Worm (Caenorhabditis elegans) whole organism, L1 larva: Measurements from ENCODE around the gene C45B2.8.

Experiments used
- C34B4.2 ChIP-seq: sonication (generic microtip); optimal IDR thresholded peaks from 2 replicates; lab custom pipeline; 2017; ENCODE audit warnings: mild to moderate bottlenecking, missing genetic modification characterization, missing compliant biosample characterization
- F16B12.6 ChIP-seq: fragments of 150-350 bp; optimal IDR thresholded peaks from 2 replicates; lab custom pipeline; 2014; ENCODE audit warnings: missing biosample characterization, missing genetic modification characterization
- aha-1 ChIP-seq: fragments of 150-350 bp; optimal IDR thresholded peaks from 2 replicates; lab custom pipeline; 2014; ENCODE audit warnings: missing biosample characterization, missing genetic modification characterization
- aly-2 ChIP-seq: fragments of 150-350 bp; optimal IDR thresholded peaks from 2 replicates; lab custom pipeline; 2014; ENCODE audit warnings: missing biosample characterization, missing genetic modification characterization
- ama-1 ChIP-seq: fragments of 150-350 bp; optimal IDR thresholded peaks from 2 replicates; lab custom pipeline; 2014
- ceh-63 ChIP-seq: fragments of 200-800 bp; sonication (Bioruptor generic); optimal IDR thresholded peaks from 2 replicates; lab custom pipeline; 2018; ENCODE audit warnings: mild to moderate bottlenecking, missing genetic modification characterization, missing compliant biosample characterization
- ceh-8 ChIP-seq: fragments of 200-800 bp; sonication (Bioruptor generic); optimal IDR thresholded peaks from 2 replicates; lab custom pipeline; 2018; ENCODE audit warnings: mild to moderate bottlenecking, missing genetic modification characterization, moderate library complexity, missing compliant biosample characterization
- ceh-82 ChIP-seq, 3 experiments: fragments of 150-350 bp in 1 of 3; sonication (generic microtip) in 2 of 3; optimal IDR thresholded peaks; 2 replicates each; lab custom pipeline; 2014 to 2017; ENCODE audit warnings: missing biosample characterization in 3 of 3, missing genetic modification characterization in 3 of 3
- ceh-90 ChIP-seq: sonication (generic microtip); optimal IDR thresholded peaks from 2 replicates; lab custom pipeline; 2016; ENCODE audit warnings: missing genetic modification characterization, missing compliant biosample characterization
- ces-1 ChIP-seq: fragments of 150-350 bp; optimal IDR thresholded peaks from 2 replicates; lab custom pipeline; 2014; ENCODE audit warnings: missing biosample characterization, missing genetic modification reagents, missing genetic modification characterization
- dpl-1 ChIP-seq, 3 experiments: fragments of 150-350 bp in 2 of 3; sonication (generic microtip) in 1 of 3; optimal IDR thresholded peaks; 2 replicates each; lab custom pipeline; 2014 to 2017; ENCODE audit warnings: missing biosample characterization in 3 of 3, missing genetic modification characterization in 3 of 3, missing genetic modification reagents in 3 of 3
- efl-3 ChIP-seq: fragments of 200-800 bp; sonication (Bioruptor generic); optimal IDR thresholded peaks from 2 replicates; lab custom pipeline; 2018; ENCODE audit warnings: mild to moderate bottlenecking, missing genetic modification characterization, missing compliant biosample characterization
- egl-13 ChIP-seq: sonication (generic microtip); optimal IDR thresholded peaks from 2 replicates; lab custom pipeline; 2016; ENCODE audit warnings: missing genotype, missing genetic modification reagents, missing genetic modification characterization, missing compliant biosample characterization
- elt-2 ChIP-seq: sonication (generic microtip); optimal IDR thresholded peaks from 2 replicates; lab custom pipeline; 2016; ENCODE audit warnings: missing genetic modification characterization, mild to moderate bottlenecking, inconsistent platforms, missing compliant biosample characterization, missing genetic modification reagents
- elt-3 ChIP-seq, 6 experiments: fragments of 150-350 bp in 1 of 6; sonication (generic microtip); optimal IDR thresholded peaks; 2 replicates each; lab custom pipeline; 2017 to 2018; ENCODE audit warnings: missing biosample characterization in 6 of 6, missing genetic modification characterization in 6 of 6, inconsistent platforms in 1 of 6
- ets-5 ChIP-seq: fragments of 200-800 bp; sonication (Bioruptor generic); IDR thresholded peaks from 2 replicates; pipeline ENCODE4 v1.3.6; 2022; ENCODE audit warnings: missing genetic modification characterization, missing compliant biosample characterization
- fkh-4 ChIP-seq: sonication (generic microtip); optimal IDR thresholded peaks from 2 replicates; lab custom pipeline; 2016; ENCODE audit warnings: missing compliant biosample characterization, missing genetic modification characterization, borderline replicate concordance
- fkh-8 ChIP-seq: sonication (generic microtip); optimal IDR thresholded peaks from 2 replicates; lab custom pipeline; 2016; ENCODE audit warnings: mild to moderate bottlenecking, missing genetic modification characterization, missing compliant biosample characterization
- hlh-17 ChIP-seq: fragments of 200-800 bp; sonication (Bioruptor generic); optimal IDR thresholded peaks from 2 replicates; lab custom pipeline; 2018; ENCODE audit warnings: missing genetic modification characterization, mild to moderate bottlenecking, missing compliant biosample characterization, moderate library complexity, borderline replicate concordance
- hlh-4 ChIP-seq: sonication (generic microtip); optimal IDR thresholded peaks from 2 replicates; lab custom pipeline; 2016; ENCODE audit warnings: mild to moderate bottlenecking, missing genetic modification characterization, missing compliant biosample characterization
- jun-1 ChIP-seq: fragments of 150-350 bp; optimal IDR thresholded peaks from 2 replicates; lab custom pipeline; 2014; ENCODE audit warnings: missing biosample characterization, missing genetic modification reagents, missing genetic modification characterization
- lin-35 ChIP-seq, 2 experiments: fragments of 150-350 bp; optimal IDR thresholded peaks; 2 replicates each; lab custom pipeline; 2014; ENCODE audit warnings: missing biosample characterization in 2 of 2, missing genetic modification characterization in 2 of 2, missing genetic modification reagents in 2 of 2
- lin-39 ChIP-seq: fragments of 150-350 bp; optimal IDR thresholded peaks from 2 replicates; lab custom pipeline; 2014; ENCODE audit warnings: missing biosample characterization, missing genetic modification reagents, missing genetic modification characterization
- lir-3 ChIP-seq: sonication (generic microtip); optimal IDR thresholded peaks from 2 replicates; lab custom pipeline; 2016; ENCODE audit warnings: mild to moderate bottlenecking, missing genetic modification characterization, moderate library complexity, missing compliant biosample characterization; ENCODE audit not compliant: poor library complexity
- lsy-2 ChIP-seq, 2 experiments: fragments of 150-350 bp; optimal IDR thresholded peaks; 2 replicates each; lab custom pipeline; 2014; ENCODE audit warnings: missing biosample characterization in 2 of 2, missing genetic modification characterization in 2 of 2
- mab-9 ChIP-seq: fragments of 200-800 bp; sonication (Bioruptor generic); IDR thresholded peaks from 2 replicates; pipeline ENCODE4 v1.3.6; 2022; ENCODE audit warnings: missing genetic modification reagents, missing genetic modification characterization, missing compliant biosample characterization
- mef-2 ChIP-seq: fragments of 150-350 bp; optimal IDR thresholded peaks from 2 replicates; lab custom pipeline; 2014; ENCODE audit warnings: missing biosample characterization, missing genetic modification characterization
- nhr-19 ChIP-seq: fragments of 200-800 bp; sonication (Bioruptor generic); conservative IDR thresholded peaks from 2 replicates; pipeline ENCODE4 v1.3.6; 2022; ENCODE audit warnings: missing genetic modification characterization, missing compliant biosample characterization
- nhr-237 ChIP-seq: fragments of 150-350 bp; optimal IDR thresholded peaks from 2 replicates; lab custom pipeline; 2014; ENCODE audit warnings: missing biosample characterization, missing genetic modification characterization
- nhr-28 ChIP-seq: fragments of 150-350 bp; optimal IDR thresholded peaks from 2 replicates; lab custom pipeline; 2014; ENCODE audit warnings: missing biosample characterization, missing genetic modification characterization
- nhr-47 ChIP-seq: sonication (generic microtip); optimal IDR thresholded peaks from 2 replicates; lab custom pipeline; 2016; ENCODE audit warnings: mild to moderate bottlenecking, missing genetic modification characterization, moderate library complexity, missing compliant biosample characterization
- nhr-71 ChIP-seq: sonication (generic microtip); optimal IDR thresholded peaks from 2 replicates; lab custom pipeline; 2016; ENCODE audit warnings: mild to moderate bottlenecking, missing genetic modification characterization, moderate library complexity, missing compliant biosample characterization
- nhr-76 ChIP-seq: sonication (generic microtip); optimal IDR thresholded peaks from 2 replicates; lab custom pipeline; 2017; ENCODE audit warnings: missing biosample characterization, missing genetic modification characterization
- nhr-84 ChIP-seq: sonication (generic microtip); optimal IDR thresholded peaks from 2 replicates; lab custom pipeline; 2017; ENCODE audit warnings: missing biosample characterization, missing genetic modification characterization
- nhr-85 ChIP-seq: sonication (generic microtip); peaks from one replicate; lab custom pipeline; 2016; ENCODE audit warnings: missing genetic modification characterization, inconsistent platforms, missing compliant biosample characterization
- nhr-90 ChIP-seq: sonication (generic microtip); optimal IDR thresholded peaks from 2 replicates; lab custom pipeline; 2016; ENCODE audit warnings: mild to moderate bottlenecking, missing genetic modification characterization, missing compliant biosample characterization; ENCODE audit not compliant: poor library complexity
- skn-1 ChIP-seq: fragments of 150-350 bp; optimal IDR thresholded peaks from 2 replicates; lab custom pipeline; 2014; ENCODE audit warnings: missing biosample characterization, missing genetic modification characterization
- snpc-4 ChIP-seq: fragments of 150-350 bp; optimal IDR thresholded peaks from 2 replicates; lab custom pipeline; 2014; ENCODE audit warnings: missing biosample characterization, missing genetic modification characterization
- snu-23 ChIP-seq: sonication (generic microtip); optimal IDR thresholded peaks from 2 replicates; lab custom pipeline; 2016; ENCODE audit warnings: missing genetic modification characterization, missing compliant biosample characterization
- sup-37 ChIP-seq: fragments of 200-800 bp; sonication (Bioruptor generic); optimal IDR thresholded peaks from 2 replicates; lab custom pipeline; 2018; ENCODE audit warnings: mild to moderate bottlenecking, missing genetic modification characterization, missing compliant biosample characterization
- tbx-2 ChIP-seq: sonication (generic microtip); optimal IDR thresholded peaks from 2 replicates; lab custom pipeline; 2016; ENCODE audit warnings: missing genetic modification characterization, missing compliant biosample characterization
- unc-130 ChIP-seq: fragments of 150-350 bp; optimal IDR thresholded peaks from 2 replicates; lab custom pipeline; 2017; ENCODE audit warnings: missing biosample characterization, missing genetic modification characterization, inconsistent platforms
- unc-86 ChIP-seq: sonication (generic microtip); optimal IDR thresholded peaks from 2 replicates; lab custom pipeline; 2016; ENCODE audit warnings: missing genetic modification characterization, missing compliant biosample characterization
- unc-98 ChIP-seq: fragments of 200-800 bp; sonication (Bioruptor generic); IDR thresholded peaks from 2 replicates; pipeline ENCODE4 v1.3.6; 2022; ENCODE audit warnings: missing genetic modification characterization, missing compliant biosample characterization
- vab-15 ChIP-seq: sonication (generic microtip); optimal IDR thresholded peaks from 2 replicates; lab custom pipeline; 2017; ENCODE audit warnings: missing genotype, mild to moderate bottlenecking, missing genetic modification characterization, missing compliant biosample characterization
- xbp-1 ChIP-seq: sonication (generic microtip); optimal IDR thresholded peaks from 2 replicates; lab custom pipeline; 2016; ENCODE audit warnings: missing genetic modification characterization, missing compliant biosample characterization
- zag-1 ChIP-seq: fragments of 150-350 bp; optimal IDR thresholded peaks from 2 replicates; lab custom pipeline; 2014; ENCODE audit warnings: missing biosample characterization, missing genetic modification characterization
- ztf-11 ChIP-seq, 2 experiments: sonication (generic microtip); optimal IDR thresholded peaks; 2 replicates each; lab custom pipeline; 2016 to 2017; ENCODE audit warnings: missing genetic modification characterization in 2 of 2, missing biosample characterization in 1 of 2, missing compliant biosample characterization in 1 of 2

Gene C45B2.8

DNA sequence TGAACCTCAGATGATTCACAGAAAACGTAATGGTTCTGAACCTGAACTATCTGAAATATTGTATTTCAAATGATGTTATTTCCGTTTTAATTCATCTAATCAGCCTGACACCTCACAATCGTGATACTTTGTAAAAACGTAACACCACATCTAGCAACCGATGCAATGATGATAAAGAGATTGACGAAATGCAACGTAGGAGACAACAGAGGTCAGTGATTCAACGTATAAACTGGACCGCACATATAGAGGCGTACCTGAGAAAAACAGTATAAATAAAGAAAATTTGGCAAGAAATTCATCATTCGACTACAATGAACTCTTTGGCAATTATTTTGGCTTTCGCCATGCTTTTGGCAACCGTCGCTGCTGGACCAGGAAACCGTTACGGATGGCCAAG lies 3.3 kb upstream of the C45B2.8 start, which contains the start of gene C45B2.2:
TSS of gene C45B2.2 (plus strand) at position 301 of the 400 bp plus-strand sequence.
- TF ChIP-seq efl-3 (GFP tag; lab: Kevin White, UChicago) (no peak), elt-3 (tag; optimal IDR thresholded peaks at IDR 0.05; lab: Kevin White, UChicago) (no peak), snpc-4 (tag; lab: Kevin White, UChicago) (no peak), nhr-28 (no peak), nhr-237 (tag; lab: Kevin White, UChicago) (no peak), ceh-63 (GFP tag; lab: Kevin White, UChicago) (no peak), nhr-85 (tag; lab: Kevin White, UChicago) (no peak), jun-1 (tag; lab: Kevin White, UChicago) (no peak), hlh-17 (GFP tag; lab: Kevin White, UChicago) (no peak), ceh-90 (no peak), nhr-76 (no peak), lin-35 (GFP tag; optimal IDR thresholded peaks at IDR 0.05; lab: Kevin White, UChicago) (no peak), unc-86 (no peak), snu-23 (no peak), ceh-8 (no peak), elt-2 (tag; lab: Kevin White, UChicago) (no peak), nhr-19 (GFP tag; lab: Robert Waterston, UW) (no peak)

DNA sequence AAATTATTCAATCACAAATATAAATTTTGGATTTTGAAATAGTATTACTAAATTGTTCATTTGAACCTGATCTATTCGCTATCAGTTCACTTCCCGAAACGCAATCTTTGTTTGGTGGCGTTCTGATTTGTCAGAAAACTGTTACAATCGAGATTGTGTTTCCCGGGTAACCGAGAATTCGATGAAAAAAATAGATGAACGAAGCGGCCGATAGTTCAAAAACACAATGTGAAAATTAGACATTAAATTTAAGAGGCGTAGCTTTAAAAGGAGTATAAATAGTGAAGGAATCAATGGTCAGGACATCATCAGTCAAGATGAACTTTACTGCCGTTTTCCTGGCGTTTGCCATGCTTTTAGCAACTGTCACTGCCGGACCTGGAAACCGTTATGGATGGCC lies 2.0 kb upstream of the C45B2.8 start, which contains the start of gene C45B2.1:
TSS of gene C45B2.1 (plus strand) at position 301 of the 400 bp plus-strand sequence.
- TF ChIP-seq sup-37 = no peak
- TF ChIP-seq unc-130 = no peak
- TF ChIP-seq ces-1 (GFP tag; lab: Kevin White, UChicago) = no peak
- TF ChIP-seq vab-15 (tag; lab: Kevin White, UChicago) = no peak
- TF ChIP-seq aha-1 = no peak
- no peak for TF ChIP-seq fkh-4 (tag; lab: Kevin White, UChicago)
- no peak for TF ChIP-seq mab-9 (GFP tag; lab: Robert Waterston, UW)
- TF ChIP-seq unc-98 (GFP tag; lab: Robert Waterston, UW) = no peak
- TF ChIP-seq mef-2 (tag; lab: Kevin White, UChicago) = no peak
- no peak for TF ChIP-seq ceh-90
- TF ChIP-seq lir-3 (tag; lab: Kevin White, UChicago) = no peak
- TF ChIP-seq lin-39 (tag; lab: Kevin White, UChicago) = no peak
- TF ChIP-seq ama-1 (lab: Kevin White, UChicago) = no peak
- no peak for TF ChIP-seq tbx-2
- TF ChIP-seq C34B4.2 (tag; lab: Kevin White, UChicago) = no peak
- no peak for TF ChIP-seq dpl-1 (GFP tag; optimal IDR thresholded peaks at IDR 0.05; lab: Kevin White, UChicago)

DNA sequence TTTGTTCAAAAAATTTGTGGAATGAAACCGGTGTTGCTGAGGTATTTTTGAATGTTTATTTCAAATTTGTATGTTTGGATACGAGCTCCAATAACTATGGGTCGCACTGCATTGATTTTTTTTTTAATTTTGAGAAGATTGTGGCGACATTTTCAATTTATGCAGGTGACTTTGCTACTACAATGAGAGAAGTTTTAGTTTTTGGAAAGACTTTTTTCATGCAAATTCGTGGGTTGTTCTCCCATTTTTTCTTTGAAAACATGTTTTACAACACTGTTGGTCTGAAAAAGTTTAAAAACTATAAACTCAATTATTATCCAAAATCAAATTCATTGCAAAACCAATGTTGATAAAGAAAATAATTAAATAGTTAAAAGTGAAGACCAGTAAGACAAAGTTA lies 942 bp downstream of the C45B2.8 start:
- TF ChIP-seq xbp-1 (tag; lab: Kevin White, UChicago) (peak; percentile 25), nhr-90 (tag; lab: Kevin White, UChicago) (peak; percentile 3), sup-37 (no peak), elt-2 (tag; lab: Kevin White, UChicago) (peak; percentile 27), nhr-47 (no peak), C34B4.2 (tag; lab: Kevin White, UChicago) (no peak), nhr-19 (GFP tag; lab: Robert Waterston, UW) (no peak), ztf-11 (tag; optimal IDR thresholded peaks at IDR 0.05; lab: Kevin White, UChicago) (no peak), egl-13 (tag; lab: Kevin White, UChicago) (no peak), nhr-76 (no peak), nhr-71 (tag; lab: Kevin White, UChicago) (peak; percentile 43), aly-2 (tag; lab: Kevin White, UChicago) (peak; percentile 98), ama-1 (lab: Kevin White, UChicago) (no peak), elt-3 (tag; optimal IDR thresholded peaks at IDR 0.05; lab: Kevin White, UChicago) (no peak), nhr-85 (tag; lab: Kevin White, UChicago) (no peak), skn-1 (no peak), zag-1 (tag; lab: Kevin White, UChicago) (no peak), lsy-2 (tag; optimal IDR thresholded peaks at IDR 0.05; lab: Kevin White, UChicago) (no peak), ets-5 (GFP tag; lab: Robert Waterston, UW) (no peak), nhr-84 (tag; lab: Kevin White, UChicago) (no peak), F16B12.6 (tag; lab: Kevin White, UChicago) (no peak), fkh-8 (no peak), unc-98 (GFP tag; lab: Robert Waterston, UW) (no peak), ceh-82 (tag; optimal IDR thresholded peaks at IDR 0.05; lab: Kevin White, UChicago) (no peak), nhr-237 (tag; lab: Kevin White, UChicago) (no peak), hlh-4 (no peak), ceh-63 (GFP tag; lab: Kevin White, UChicago) (no peak)
